Fruit fly (Drosophila melanogaster) whole organism, embryonic: ENCODE results near the gene CCDC53.

ENCODE experiments used
- CG10543 ChIP-seq: fragments of 200-800 bp; sonication (Bioruptor generic); optimal IDR thresholded peaks from 3 replicates; lab custom pipeline; 2017; ENCODE audit warnings: missing biosample characterization, mild to moderate bottlenecking, missing genetic modification characterization, moderate library complexity
- CG11247 ChIP-seq: fragments of 200-800 bp; sonication (Bioruptor generic); IDR thresholded peaks from 2 replicates; pipeline ENCODE4 v1.3.6; 2022; ENCODE audit warnings: missing biosample characterization, missing genetic modification characterization
- CG11695 ChIP-seq: fragments of 200-800 bp; sonication (Bioruptor generic); IDR thresholded peaks from 3 replicates; pipeline ENCODE4 v1.3.6; 2022; ENCODE audit warnings: missing biosample characterization, missing genetic modification characterization
- CG11696 ChIP-seq: fragments of 200-800 bp; sonication (Bioruptor generic); IDR thresholded peaks from 2 replicates; pipeline ENCODE4 v1.3.6; 2022; ENCODE audit warnings: missing biosample characterization, missing genetic modification characterization
- CG15269 ChIP-seq: fragments of 200-800 bp; sonication (Bioruptor generic); optimal IDR thresholded peaks from 2 replicates; lab custom pipeline; 2018; ENCODE audit warnings: missing biosample characterization, mild to moderate bottlenecking, missing genetic modification characterization, moderate library complexity
- CG15514 ChIP-seq: fragments of 200-800 bp; sonication (Bioruptor generic); optimal IDR thresholded peaks from 3 replicates; lab custom pipeline; 2017; ENCODE audit warnings: missing biosample characterization, missing genetic modification characterization, mild to moderate bottlenecking, moderate library complexity, missing genetic modification reagents
- CG17186 ChIP-seq: fragments of 200-800 bp; sonication (Bioruptor generic); optimal IDR thresholded peaks from 3 replicates; lab custom pipeline; 2017; ENCODE audit warnings: missing biosample characterization, missing genetic modification reagents, missing genetic modification characterization
- CG17359 ChIP-seq: fragments of 200-800 bp; sonication (Bioruptor generic); optimal IDR thresholded peaks from 3 replicates; lab custom pipeline; 2018; ENCODE audit warnings: missing biosample characterization, mild to moderate bottlenecking, missing genetic modification characterization, moderate library complexity
- CG17612 ChIP-seq: fragments of 200-800 bp; sonication (Bioruptor generic); IDR thresholded peaks from 2 replicates; pipeline ENCODE4 v1.3.6; 2022; ENCODE audit warnings: missing biosample characterization, missing genetic modification characterization
- CG18476 ChIP-seq: fragments of 200-800 bp; sonication (Bioruptor generic); optimal IDR thresholded peaks from 2 replicates; lab custom pipeline; 2016; ENCODE audit warnings: missing biosample characterization, mild to moderate bottlenecking, missing genetic modification characterization
- CG3407 ChIP-seq: fragments of 200-800 bp; sonication (Bioruptor generic); optimal IDR thresholded peaks from 2 replicates; lab custom pipeline; 2018; ENCODE audit warnings: missing biosample characterization, mild to moderate bottlenecking, missing genetic modification characterization
- CG3726 ChIP-seq: fragments of 200-800 bp; sonication (Bioruptor generic); IDR thresholded peaks from 3 replicates; pipeline ENCODE4, ENCODE4 v1.3.6; 2022; ENCODE audit warnings: missing biosample characterization, missing genetic modification characterization
- CG6254 ChIP-seq: fragments of 200-800 bp; sonication (Bioruptor generic); optimal IDR thresholded peaks from 3 replicates; lab custom pipeline; 2017; ENCODE audit warnings: mild to moderate bottlenecking, missing biosample characterization, missing genetic modification reagents, missing genetic modification characterization
- CG6683 ChIP-seq: fragments of 200-800 bp; sonication (Bioruptor generic); optimal IDR thresholded peaks from 2 replicates; lab custom pipeline; 2017; ENCODE audit warnings: missing biosample characterization, mild to moderate bottlenecking, missing genetic modification characterization, missing genetic modification reagents
- CG7271 ChIP-seq: fragments of 200-800 bp; sonication (Bioruptor generic); optimal IDR thresholded peaks from 2 replicates; lab custom pipeline; 2018; ENCODE audit warnings: missing biosample characterization, mild to moderate bottlenecking, missing genetic modification characterization, moderate library complexity
- CG9437 ChIP-seq: fragments of 200-800 bp; sonication (Bioruptor generic); optimal IDR thresholded peaks from 2 replicates; lab custom pipeline; 2018; ENCODE audit warnings: missing biosample characterization, mild to moderate bottlenecking, missing genetic modification characterization
- CG9727 ChIP-seq: fragments of 200-800 bp; sonication (Bioruptor generic); optimal IDR thresholded peaks from 3 replicates; lab custom pipeline; 2017; ENCODE audit warnings: missing biosample characterization, mild to moderate bottlenecking, missing genetic modification characterization
- CG9932 ChIP-seq: fragments of 200-800 bp; sonication (Bioruptor generic); IDR thresholded peaks from 2 replicates; pipeline ENCODE4 v1.3.6; 2022; ENCODE audit warnings: missing biosample characterization, missing genetic modification characterization
- Dp ChIP-seq: fragments of 200-800 bp; sonication (Bioruptor generic); optimal IDR thresholded peaks from 2 replicates; lab custom pipeline; 2018; ENCODE audit warnings: missing biosample characterization, mild to moderate bottlenecking, missing genetic modification characterization, moderate library complexity
- Dref ChIP-seq: fragments of 200-800 bp; sonication (Bioruptor generic); IDR thresholded peaks from 2 replicates; pipeline ENCODE4 v1.3.6; 2022; ENCODE audit warnings: missing biosample characterization, missing genetic modification characterization
- E2f2 ChIP-seq: fragments of 200-800 bp; sonication (Bioruptor generic); IDR thresholded peaks from 2 replicates; pipeline ENCODE4 v1.3.6; 2022; ENCODE audit warnings: missing biosample characterization, missing genetic modification characterization
- HLH54F ChIP-seq: fragments of 200-800 bp; sonication (Bioruptor generic); optimal IDR thresholded peaks from 3 replicates; lab custom pipeline; 2016; ENCODE audit warnings: missing biosample characterization, missing genetic modification characterization
- Hr3 ChIP-seq: fragments of 200-800 bp; sonication (Bioruptor generic); optimal IDR thresholded peaks from 3 replicates; lab custom pipeline; 2016; ENCODE audit warnings: missing biosample characterization, missing genetic modification characterization
- MTF-1 ChIP-seq: fragments of 200-800 bp; sonication (Bioruptor generic); optimal IDR thresholded peaks from 2 replicates; lab custom pipeline; 2018; ENCODE audit warnings: missing biosample characterization, mild to moderate bottlenecking, missing genetic modification characterization, borderline replicate concordance
- Mes4 ChIP-seq: fragments of 200-800 bp; sonication (Bioruptor generic); optimal IDR thresholded peaks from 2 replicates; lab custom pipeline; 2016; ENCODE audit warnings: missing biosample characterization, missing genetic modification characterization
- Oli ChIP-seq: fragments of 200-800 bp; sonication (Bioruptor generic); optimal IDR thresholded peaks from 2 replicates; lab custom pipeline; 2018; ENCODE audit warnings: missing biosample characterization, mild to moderate bottlenecking, missing genetic modification characterization, moderate library complexity
- PHDP ChIP-seq: fragments of 200-800 bp; sonication (Bioruptor generic); optimal IDR thresholded peaks from 3 replicates; lab custom pipeline; 2018; ENCODE audit warnings: missing biosample characterization, mild to moderate bottlenecking, missing genetic modification characterization, moderate library complexity
- Poxn ChIP-seq: fragments of 200-800 bp; sonication (Bioruptor generic); IDR thresholded peaks from 2 replicates; pipeline ENCODE4 v1.3.6; 2022; ENCODE audit warnings: missing biosample characterization, missing genetic modification characterization
- Six4 ChIP-seq: fragments of 200-800 bp; sonication (Bioruptor generic); optimal IDR thresholded peaks from 2 replicates; lab custom pipeline; 2016; ENCODE audit warnings: missing biosample characterization, missing genetic modification characterization
- Taf1 ChIP-seq: fragments of 200-800 bp; sonication (Bioruptor generic); IDR thresholded peaks from 2 replicates; pipeline ENCODE4 v1.3.6; 2022; ENCODE audit warnings: missing biosample characterization, missing genetic modification characterization
- Trl ChIP-seq, 3 experiments: fragments of >200 bp in 2 of 3; fragments of 200-800 bp in 1 of 3; sonication (Bioruptor generic) in 1 of 3; optimal IDR thresholded peaks; 2 replicates in 1 of 3; 3 replicates in 2 of 3; lab custom pipeline; 2016 to 2017; ENCODE audit warnings: missing biosample characterization in 1 of 3, missing genetic modification characterization in 1 of 3
- ac ChIP-seq: fragments of 200-800 bp; sonication (Bioruptor generic); optimal IDR thresholded peaks from 3 replicates; lab custom pipeline; 2017; ENCODE audit warnings: missing biosample characterization, mild to moderate bottlenecking, missing genetic modification characterization
- amos ChIP-seq: fragments of 200-800 bp; sonication (Bioruptor generic); IDR thresholded peaks from 2 replicates; pipeline ENCODE4 v1.3.6; 2022; ENCODE audit warnings: missing biosample characterization, missing genetic modification characterization; ENCODE audit not compliant: partially characterized antibody
- ap ChIP-seq: fragments of 200-800 bp; sonication (Bioruptor generic); IDR thresholded peaks from 2 replicates; pipeline ENCODE4 v1.3.6; 2022; ENCODE audit warnings: missing biosample characterization, missing genetic modification characterization
- btn ChIP-seq: fragments of 200-800 bp; sonication (Bioruptor generic); optimal IDR thresholded peaks from 2 replicates; lab custom pipeline; 2016; ENCODE audit warnings: missing biosample characterization, missing genetic modification characterization
- esg ChIP-seq: fragments of 200-800 bp; sonication (Bioruptor generic); conservative IDR thresholded peaks from 2 replicates; pipeline ENCODE4 v1.3.6; 2022; ENCODE audit warnings: missing biosample characterization, missing genetic modification characterization
- ewg ChIP-seq: fragments of 200-800 bp; sonication (Bioruptor generic); optimal IDR thresholded peaks from 3 replicates; lab custom pipeline; 2017; ENCODE audit warnings: mild to moderate bottlenecking, missing biosample characterization, missing genetic modification reagents, missing genetic modification characterization
- fd3F ChIP-seq: fragments of 200-800 bp; sonication (Bioruptor generic); optimal IDR thresholded peaks from 2 replicates; lab custom pipeline; 2018; ENCODE audit warnings: missing biosample characterization, mild to moderate bottlenecking, missing genetic modification characterization, moderate library complexity
- ftz-f1 ChIP-seq: fragments of 200-800 bp; sonication (Bioruptor generic); optimal IDR thresholded peaks from 2 replicates; lab custom pipeline; 2016; ENCODE audit warnings: missing biosample characterization, missing genetic modification characterization
- gro ChIP-seq: fragments of 200-800 bp; sonication (Bioruptor generic); optimal IDR thresholded peaks from 2 replicates; lab custom pipeline; 2016; ENCODE audit warnings: missing biosample characterization, missing genetic modification characterization
- jumu ChIP-seq: fragments of 200-800 bp; sonication (Bioruptor generic); optimal IDR thresholded peaks from 3 replicates; lab custom pipeline; 2016; ENCODE audit warnings: missing biosample characterization, missing genetic modification characterization
- nerfin-2 ChIP-seq: fragments of 200-800 bp; sonication (Bioruptor generic); IDR thresholded peaks from 2 replicates; pipeline ENCODE4 v1.3.6; 2022; ENCODE audit warnings: missing biosample characterization, missing genetic modification characterization; ENCODE audit not compliant: partially characterized antibody
- pfk ChIP-seq: fragments of 200-800 bp; sonication (Bioruptor generic); optimal IDR thresholded peaks from 2 replicates; lab custom pipeline; 2018; ENCODE audit warnings: missing biosample characterization, mild to moderate bottlenecking, missing genetic modification characterization, moderate library complexity
- pnt ChIP-seq: fragments of 200-800 bp; sonication (Bioruptor generic); optimal IDR thresholded peaks from 3 replicates; lab custom pipeline; 2016; ENCODE audit warnings: missing biosample characterization, missing genetic modification characterization
- repo ChIP-seq: fragments of 200-800 bp; sonication (Bioruptor generic); optimal IDR thresholded peaks from 2 replicates; lab custom pipeline; 2016; ENCODE audit warnings: missing biosample characterization, missing genetic modification characterization
- shn ChIP-seq: fragments of 200-800 bp; sonication (Bioruptor generic); optimal IDR thresholded peaks from 3 replicates; lab custom pipeline; 2016; ENCODE audit warnings: missing biosample characterization, missing genetic modification characterization
- sr ChIP-seq: fragments of 200-800 bp; sonication (Bioruptor generic); IDR thresholded peaks from 3 replicates; pipeline ENCODE4 v1.3.6; 2022; ENCODE audit warnings: missing biosample characterization, missing genetic modification characterization
- usp ChIP-seq: fragments of >200 bp; optimal IDR thresholded peaks from 2 replicates; lab custom pipeline; 2017; ENCODE audit warnings: missing biosample characterization, missing genetic modification characterization
- vvl ChIP-seq: fragments of 200-800 bp; sonication (Bioruptor generic); IDR thresholded peaks from 2 replicates; pipeline ENCODE4 v1.3.6; 2022; ENCODE audit warnings: missing biosample characterization, missing genetic modification characterization
- zen ChIP-seq: fragments of 200-800 bp; sonication (Bioruptor generic); optimal IDR thresholded peaks from 3 replicates; lab custom pipeline; 2018; ENCODE audit warnings: missing biosample characterization, mild to moderate bottlenecking, missing genetic modification characterization, moderate library complexity

Gene CCDC53

DNA sequence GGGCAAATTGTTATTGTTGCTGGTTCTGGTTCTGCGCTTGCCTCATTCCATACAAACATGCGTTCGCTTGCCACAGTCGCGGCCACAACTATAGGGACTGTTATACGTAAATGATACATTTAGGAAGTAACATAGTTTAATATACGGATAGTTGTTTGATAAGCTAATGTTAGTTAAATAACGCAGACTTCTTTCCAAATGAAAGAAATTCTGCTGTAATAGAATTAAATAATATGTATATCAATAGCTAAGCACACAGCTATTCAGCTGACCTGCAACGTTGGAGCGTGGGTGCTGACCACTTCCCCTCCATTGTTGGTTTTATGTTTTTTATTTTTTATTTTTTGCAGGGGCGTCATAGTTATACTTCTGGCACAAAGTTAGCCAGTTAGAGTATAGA lies 6.2 kb upstream of the CCDC53 start (continued):
- TF ChIP-seq CG18476, result peak; percentile 23
- 0 out of 3 replicates have a peak, but pooled peaks have one; percentile 43 for TF ChIP-seq CG3726 (GFP tag; lab: Robert Waterston, UW)
- no peak for TF ChIP-seq amos (GFP tag; lab: Robert Waterston, UW)
- peak; percentile 20 for TF ChIP-seq HLH54F (GFP tag; lab: Kevin White, UChicago)
- TF ChIP-seq Mes4 (GFP tag; lab: Kevin White, UChicago), result no peak
- peak; percentile 54; the same call in 1 of the 2 replicates for TF ChIP-seq ap (GFP tag; lab: Robert Waterston, UW)
- peak; percentile 41 for TF ChIP-seq gro (GFP tag; lab: Kevin White, UChicago)
- TF ChIP-seq PHDP, result peak; percentile 72
- TF ChIP-seq Dp (GFP tag; lab: Kevin White, UChicago), result no peak
- peak; percentile 48; the same call in 1 of the 2 replicates for TF ChIP-seq CG17612 (GFP tag; lab: Robert Waterston, UW)
- TF ChIP-seq pfk (GFP tag; lab: Kevin White, UChicago), result no peak
- no peak for TF ChIP-seq repo (GFP tag; lab: Kevin White, UChicago)
- TF ChIP-seq jumu (GFP tag; lab: Kevin White, UChicago), result peak; percentile 9
- TF ChIP-seq CG15269 (tag; lab: Kevin White, UChicago), result peak; percentile 71
- peak; percentile 54 for TF ChIP-seq E2f2 (GFP tag; lab: Robert Waterston, UW)
- 0 out of 2 replicates have a peak, but pooled peaks have one; percentile 7 for TF ChIP-seq Taf1 (GFP tag; lab: Robert Waterston, UW)
- no peak for TF ChIP-seq ftz-f1
- peak; percentile 30 for TF ChIP-seq CG3407
- TF ChIP-seq ewg (GFP tag; lab: Kevin White, UChicago), result peak; percentile 34
- TF ChIP-seq pnt (GFP tag; lab: Kevin White, UChicago), result peak; percentile 19
- no peak for TF ChIP-seq nerfin-2 (GFP tag; lab: Robert Waterston, UW)
- TF ChIP-seq Dref (GFP tag; lab: Robert Waterston, UW), result no peak
- peak; percentile 35 for TF ChIP-seq fd3F (GFP tag; lab: Kevin White, UChicago)
- peak; percentile 30 for TF ChIP-seq CG9437 (GFP tag; lab: Kevin White, UChicago)
- no peak for TF ChIP-seq Six4 (GFP tag; lab: Kevin White, UChicago)
- no peak for TF ChIP-seq Poxn
- peak; percentile 45 for TF ChIP-seq CG6254 (GFP tag; lab: Kevin White, UChicago)
- TF ChIP-seq CG17359, result peak; percentile 51
- peak; percentile 35 for TF ChIP-seq Hr3 (GFP tag; lab: Kevin White, UChicago)
- no peak for TF ChIP-seq CG10543
- peak; percentile 3 for TF ChIP-seq CG6683 (GFP tag; lab: Kevin White, UChicago)
- TF ChIP-seq CG7271 (tag; lab: Kevin White, UChicago), result no peak
- peak; percentile 48; the same call in 1 of the 2 replicates for TF ChIP-seq CG11247
- TF ChIP-seq btn (GFP tag; lab: Kevin White, UChicago), result no peak
- TF ChIP-seq CG9727, result peak; percentile 17
- no peak for TF ChIP-seq zen (tag; lab: Kevin White, UChicago)
- peak; percentile 16 for TF ChIP-seq shn (GFP tag; lab: Kevin White, UChicago)
- TF ChIP-seq ac (GFP tag; lab: Kevin White, UChicago), result no peak
- peak; percentile 31; the same call in 1 of the 2 replicates for TF ChIP-seq CG9932 (GFP tag; lab: Robert Waterston, UW)
- peak; percentile 85 for TF ChIP-seq sr (GFP tag; lab: Robert Waterston, UW)
- peak; percentile 73 for TF ChIP-seq vvl (GFP tag; lab: Robert Waterston, UW)
- TF ChIP-seq CG17186 (GFP tag; lab: Kevin White, UChicago), result no peak
- TF ChIP-seq CG11695 (GFP tag; lab: Robert Waterston, UW), result peak; percentile 83
- peak; percentile 88 for TF ChIP-seq CG11696 (GFP tag; lab: Robert Waterston, UW)
- TF ChIP-seq usp (GFP tag; lab: Kevin White, UChicago), result no peak
- peak; percentile 72 for TF ChIP-seq esg (GFP tag; lab: Robert Waterston, UW)
- no peak for TF ChIP-seq Trl (optimal IDR thresholded peaks at IDR 0.05; lab: Kevin White, UChicago)
- TF ChIP-seq Trl (GFP tag; optimal IDR thresholded peaks at IDR 0.05; lab: Kevin White, UChicago), result peak; percentile 49
- peak; percentile 38 for TF ChIP-seq MTF-1 (GFP tag; lab: Kevin White, UChicago)
- peak; percentile 70 for TF ChIP-seq Oli (tag; lab: Kevin White, UChicago)
- TF ChIP-seq CG15514 (GFP tag; lab: Kevin White, UChicago), result peak; percentile 29
